Fruit fly (Drosophila melanogaster): Measurements from ENCODE around the gene CG33235.

DNA sequence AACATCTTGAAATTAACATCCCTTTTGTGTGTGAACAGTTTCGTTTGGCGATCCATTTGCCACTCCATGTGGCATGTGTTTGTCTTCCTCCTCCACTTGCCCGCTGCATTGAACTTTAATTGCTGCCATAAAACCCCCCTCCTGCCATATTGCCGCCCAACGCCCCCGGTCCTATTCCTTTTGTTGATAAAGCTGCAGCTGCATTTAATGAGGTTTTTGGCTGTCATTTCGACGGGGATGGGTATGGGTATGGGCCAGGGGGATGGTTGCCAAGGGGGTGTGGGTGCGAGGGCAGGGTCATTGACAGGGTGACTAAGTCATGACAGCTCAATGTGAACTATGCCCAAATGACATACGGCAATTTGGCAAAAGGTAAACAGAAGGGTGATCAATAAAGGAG, 8.9 kb upstream of the CG33235 start:
- no peak for TF ChIP-seq jim (GFP tag; optimal IDR thresholded peaks at IDR 0.05)
- no peak for TF ChIP-seq sage (GFP tag; optimal IDR thresholded peaks at IDR 0.05)
- no peak for TF ChIP-seq br (GFP tag; optimal IDR thresholded peaks at IDR 0.05)
- TF ChIP-seq OdsH (GFP tag; optimal IDR thresholded peaks at IDR 0.05): no peak
- no peak for TF ChIP-seq Mio (GFP tag; optimal IDR thresholded peaks at IDR 0.05)
- TF ChIP-seq dsf (GFP tag; optimal IDR thresholded peaks at IDR 0.05; ENCODE audit: borderline replicate concordance): no peak
- no peak for TF ChIP-seq Dif (GFP tag; optimal IDR thresholded peaks at IDR 0.05; ENCODE audit: partially characterized antibody)
- no peak for TF ChIP-seq CrebA (GFP tag; optimal IDR thresholded peaks at IDR 0.05; ENCODE audit: borderline replicate concordance)
